Fruit fly (Drosophila melanogaster): ENCODE results near the gene CG6295.

dm6 chr3R:27019701-27020172 lies 12.9 kb upstream of the CG6295 start, which contains the start of gene CG17191:
- TF ChIP-seq CG8478 (optimal IDR thresholded peaks at IDR 0.05) = no peak
- no peak for TF ChIP-seq CTCF (optimal IDR thresholded peaks at IDR 0.05)
